Fruit fly (Drosophila melanogaster) whole organism, embryonic: ENCODE data around the gene CG9497.

Source experiments
- Bgb ChIP-seq: fragments of 200-800 bp; sonication (Bioruptor generic); IDR thresholded peaks from 2 replicates; pipeline ENCODE4 v1.3.6; 2022; ENCODE audit warnings: missing biosample characterization, missing genetic modification characterization; ENCODE audit not compliant: partially characterized antibody
- Bteb2 ChIP-seq: fragments of 200-800 bp; sonication (Bioruptor generic); optimal IDR thresholded peaks from 2 replicates; lab custom pipeline; 2016; ENCODE audit warnings: missing biosample characterization, missing genetic modification characterization
- CG10209 ChIP-seq: fragments of 200-800 bp; sonication (Bioruptor generic); optimal IDR thresholded peaks from 3 replicates; lab custom pipeline; 2017; ENCODE audit warnings: missing biosample characterization, mild to moderate bottlenecking, missing genetic modification characterization, missing genetic modification reagents
- CG12391 ChIP-seq: fragments of 200-800 bp; sonication (Bioruptor generic); optimal IDR thresholded peaks from 3 replicates; lab custom pipeline; 2018; ENCODE audit warnings: missing biosample characterization, mild to moderate bottlenecking, missing genetic modification characterization, moderate library complexity
- CG13287 ChIP-seq: fragments of 200-800 bp; sonication (Bioruptor generic); IDR thresholded peaks from 2 replicates; pipeline ENCODE4 v1.3.6; 2022; ENCODE audit warnings: missing biosample characterization, missing genetic modification characterization; ENCODE audit not compliant: partially characterized antibody
- CG13424 ChIP-seq: fragments of 200-800 bp; sonication (Bioruptor generic); optimal IDR thresholded peaks from 2 replicates; lab custom pipeline; 2019; ENCODE audit warnings: missing biosample characterization, mild to moderate bottlenecking, missing genetic modification characterization, moderate library complexity
- CG13775 ChIP-seq: fragments of 200-800 bp; sonication (Bioruptor generic); optimal IDR thresholded peaks from 3 replicates; lab custom pipeline; 2017; ENCODE audit warnings: missing biosample characterization, mild to moderate bottlenecking, missing genetic modification characterization
- CG14050 ChIP-seq: fragments of 200-800 bp; sonication (Bioruptor generic); IDR thresholded peaks from 3 replicates; pipeline ENCODE4 v1.3.6; 2022; ENCODE audit warnings: missing biosample characterization, missing genetic modification characterization
- CG18011 ChIP-seq: fragments of 200-800 bp; sonication (Bioruptor generic); optimal IDR thresholded peaks from 2 replicates; lab custom pipeline; 2017; ENCODE audit warnings: missing biosample characterization, missing genetic modification characterization, mild to moderate bottlenecking, moderate library complexity, missing genotype
- CG18619 ChIP-seq: fragments of 200-800 bp; sonication (Bioruptor generic); optimal IDR thresholded peaks from 3 replicates; lab custom pipeline; 2017; ENCODE audit warnings: missing biosample characterization, mild to moderate bottlenecking, missing genetic modification characterization
- CG2120 ChIP-seq: fragments of 200-800 bp; sonication (Bioruptor generic); optimal IDR thresholded peaks from 3 replicates; lab custom pipeline; 2016; ENCODE audit warnings: missing biosample characterization, missing genetic modification characterization
- CG2129 ChIP-seq: fragments of 200-800 bp; sonication (Bioruptor generic); IDR thresholded peaks from 2 replicates; pipeline ENCODE4 v1.3.6; 2022; ENCODE audit warnings: missing biosample characterization, missing genetic modification characterization; ENCODE audit not compliant: partially characterized antibody
- CG2199 ChIP-seq: fragments of 200-800 bp; sonication (Bioruptor generic); IDR thresholded peaks from 3 replicates; pipeline ENCODE4 v1.3.6; 2022; ENCODE audit warnings: missing biosample characterization, missing genetic modification characterization
- CG2678 ChIP-seq: fragments of 200-800 bp; sonication (Bioruptor generic); optimal IDR thresholded peaks from 3 replicates; lab custom pipeline; 2019; ENCODE audit warnings: missing biosample characterization, mild to moderate bottlenecking, missing genetic modification characterization, moderate library complexity
- CG42726 ChIP-seq: fragments of 200-800 bp; sonication (Bioruptor generic); IDR thresholded peaks from 2 replicates; pipeline ENCODE4 v1.3.6; 2022; ENCODE audit warnings: missing biosample characterization, missing genetic modification characterization; ENCODE audit not compliant: partially characterized antibody
- CG6254 ChIP-seq: fragments of 200-800 bp; sonication (Bioruptor generic); optimal IDR thresholded peaks from 3 replicates; lab custom pipeline; 2017; ENCODE audit warnings: mild to moderate bottlenecking, missing biosample characterization, missing genetic modification reagents, missing genetic modification characterization
- CG6272 ChIP-seq: fragments of 200-800 bp; sonication (Bioruptor generic); IDR thresholded peaks from 2 replicates; pipeline ENCODE4 v1.3.6; 2022; ENCODE audit warnings: missing biosample characterization, missing genetic modification characterization
- CG6689 ChIP-seq: fragments of 200-800 bp; sonication (Bioruptor generic); IDR thresholded peaks from 2 replicates; pipeline ENCODE4 v1.3.6; 2022; ENCODE audit warnings: missing biosample characterization, missing genetic modification characterization
- CG7745 ChIP-seq: fragments of 200-800 bp; sonication (Bioruptor generic); optimal IDR thresholded peaks from 2 replicates; lab custom pipeline; 2018; ENCODE audit warnings: missing biosample characterization, mild to moderate bottlenecking, missing genetic modification characterization, moderate library complexity
- CG7786 ChIP-seq: fragments of 200-800 bp; sonication (Bioruptor generic); optimal IDR thresholded peaks from 2 replicates; lab custom pipeline; 2016; ENCODE audit warnings: missing biosample characterization, missing genetic modification characterization
- CG8478 ChIP-seq: fragments of >200 bp; optimal IDR thresholded peaks from 2 replicates; lab custom pipeline; 2018
- CG9727 ChIP-seq: fragments of 200-800 bp; sonication (Bioruptor generic); optimal IDR thresholded peaks from 3 replicates; lab custom pipeline; 2017; ENCODE audit warnings: missing biosample characterization, mild to moderate bottlenecking, missing genetic modification characterization
- CG9817 ChIP-seq: fragments of 200-800 bp; sonication (Bioruptor generic); optimal IDR thresholded peaks from 2 replicates; lab custom pipeline; 2018; ENCODE audit warnings: missing biosample characterization, mild to moderate bottlenecking, missing genetic modification characterization, moderate library complexity
- Chrac-16 ChIP-seq: fragments of 200-800 bp; sonication (Bioruptor generic); optimal IDR thresholded peaks from 3 replicates; lab custom pipeline; 2016; ENCODE audit warnings: missing biosample characterization, missing genetic modification characterization
- CrebB ChIP-seq: fragments of 200-800 bp; sonication (Bioruptor generic); optimal IDR thresholded peaks from 3 replicates; lab custom pipeline; 2018; ENCODE audit warnings: missing biosample characterization, mild to moderate bottlenecking, missing genetic modification characterization
- D19A ChIP-seq: fragments of 200-800 bp; optimal IDR thresholded peaks from 3 replicates; lab custom pipeline; 2019; ENCODE audit warnings: missing biosample characterization, mild to moderate bottlenecking, missing genetic modification characterization, moderate library complexity
- Doc3 ChIP-seq: fragments of 200-800 bp; sonication (Bioruptor generic); IDR thresholded peaks from 3 replicates; pipeline ENCODE4 v1.3.6; 2022; ENCODE audit warnings: missing biosample characterization, missing genetic modification characterization; ENCODE audit not compliant: partially characterized antibody
- Drgx ChIP-seq: fragments of 200-800 bp; sonication (Bioruptor generic); IDR thresholded peaks from 2 replicates; pipeline ENCODE4 v1.3.6; 2022; ENCODE audit warnings: missing biosample characterization, missing genetic modification characterization
- ERR ChIP-seq: fragments of 200-800 bp; sonication (Bioruptor generic); optimal IDR thresholded peaks from 2 replicates; lab custom pipeline; 2016; ENCODE audit warnings: missing biosample characterization, missing genetic modification characterization
- Hand ChIP-seq: fragments of 200-800 bp; sonication (Bioruptor generic); optimal IDR thresholded peaks from 2 replicates; lab custom pipeline; 2017; ENCODE audit warnings: mild to moderate bottlenecking, missing biosample characterization, missing genetic modification reagents, missing genetic modification characterization
- Med ChIP-seq: fragments of 200-800 bp; sonication (Bioruptor generic); peaks from one replicate; lab custom pipeline; 2016; ENCODE audit warnings: missing biosample characterization, missing genetic modification characterization, mild to moderate bottlenecking, inconsistent platforms, moderate library complexity
- NFAT ChIP-seq: fragments of 200-800 bp; sonication (Bioruptor generic); IDR thresholded peaks from 2 replicates; pipeline ENCODE4 v1.3.6; 2022; ENCODE audit warnings: missing biosample characterization, missing genetic modification characterization
- Oli ChIP-seq: fragments of 200-800 bp; sonication (Bioruptor generic); optimal IDR thresholded peaks from 2 replicates; lab custom pipeline; 2018; ENCODE audit warnings: missing biosample characterization, mild to moderate bottlenecking, missing genetic modification characterization, moderate library complexity
- PHDP ChIP-seq: fragments of 200-800 bp; sonication (Bioruptor generic); optimal IDR thresholded peaks from 3 replicates; lab custom pipeline; 2018; ENCODE audit warnings: missing biosample characterization, mild to moderate bottlenecking, missing genetic modification characterization, moderate library complexity
- Rx ChIP-seq: fragments of 200-800 bp; sonication (Bioruptor generic); IDR thresholded peaks from 2 replicates; pipeline ENCODE4 v1.3.6; 2022; ENCODE audit warnings: missing biosample characterization, missing genetic modification characterization
- Xbp1 ChIP-seq: fragments of 200-800 bp; sonication (Bioruptor generic); optimal IDR thresholded peaks from 3 replicates; lab custom pipeline; 2016; ENCODE audit warnings: missing biosample characterization, mild to moderate bottlenecking, missing genetic modification characterization
- br ChIP-seq: fragments of >200 bp; optimal IDR thresholded peaks from 2 replicates; lab custom pipeline; 2017
- da ChIP-seq: fragments of 200-800 bp; sonication (Bioruptor generic); optimal IDR thresholded peaks from 2 replicates; lab custom pipeline; 2016; ENCODE audit warnings: missing biosample characterization, missing genetic modification characterization
- dati ChIP-seq: fragments of 200-800 bp; sonication (Bioruptor generic); IDR thresholded peaks from 2 replicates; pipeline ENCODE4 v1.3.6; 2022; ENCODE audit warnings: missing biosample characterization, missing genetic modification characterization
- dmrt99B ChIP-seq: fragments of 200-800 bp; sonication (Bioruptor generic); optimal IDR thresholded peaks from 2 replicates; lab custom pipeline; 2018; ENCODE audit warnings: missing biosample characterization, mild to moderate bottlenecking, missing genetic modification characterization, moderate library complexity
- ewg ChIP-seq: fragments of 200-800 bp; sonication (Bioruptor generic); optimal IDR thresholded peaks from 3 replicates; lab custom pipeline; 2017; ENCODE audit warnings: mild to moderate bottlenecking, missing biosample characterization, missing genetic modification reagents, missing genetic modification characterization
- eyg ChIP-seq: fragments of 200-800 bp; sonication (Bioruptor generic); optimal IDR thresholded peaks from 3 replicates; lab custom pipeline; 2016; ENCODE audit warnings: missing biosample characterization, missing genetic modification characterization
- gt ChIP-seq: fragments of 200-800 bp; sonication (Bioruptor generic); IDR thresholded peaks from 2 replicates; pipeline ENCODE4 v1.3.6; 2022; ENCODE audit warnings: missing biosample characterization, missing genetic modification characterization
- insv ChIP-seq, 2 experiments: fragments of 200-800 bp; sonication (Bioruptor generic); optimal IDR thresholded peaks; 3 replicates each; lab custom pipeline; 2016 to 2018; ENCODE audit warnings: missing biosample characterization in 2 of 2, missing genetic modification characterization in 2 of 2
- inv ChIP-seq: fragments of 200-800 bp; sonication (Bioruptor generic); IDR thresholded peaks from 2 replicates; pipeline ENCODE4 v1.3.6; 2022; ENCODE audit warnings: missing biosample characterization, missing genetic modification characterization; ENCODE audit not compliant: partially characterized antibody
- kah ChIP-seq: fragments of 200-800 bp; sonication (Bioruptor generic); optimal IDR thresholded peaks from 2 replicates; lab custom pipeline; 2018; ENCODE audit warnings: missing biosample characterization, mild to moderate bottlenecking, missing genetic modification characterization
- ken ChIP-seq: fragments of 200-800 bp; sonication (Bioruptor generic); IDR thresholded peaks from 3 replicates; pipeline ENCODE4 v1.3.6; 2022; ENCODE audit warnings: missing biosample characterization, missing genetic modification characterization
- nau ChIP-seq: fragments of 200-800 bp; sonication (Bioruptor generic); optimal IDR thresholded peaks from 3 replicates; lab custom pipeline; 2017; ENCODE audit warnings: missing biosample characterization, mild to moderate bottlenecking, missing genetic modification characterization, missing genetic modification reagents
- sima ChIP-seq: fragments of 200-800 bp; sonication (Bioruptor generic); optimal IDR thresholded peaks from 2 replicates; lab custom pipeline; 2016; ENCODE audit warnings: missing biosample characterization, missing genetic modification characterization
- slou ChIP-seq: fragments of 200-800 bp; sonication (Bioruptor generic); optimal IDR thresholded peaks from 3 replicates; lab custom pipeline; 2016; ENCODE audit warnings: missing biosample characterization, missing genetic modification characterization
- tgo ChIP-seq: fragments of 200-800 bp; sonication (Bioruptor generic); IDR thresholded peaks from 3 replicates; pipeline ENCODE4 v1.3.6; 2022; ENCODE audit warnings: missing biosample characterization, missing genetic modification characterization
- zen2 ChIP-seq: fragments of 200-800 bp; sonication (Bioruptor generic); IDR thresholded peaks from 3 replicates; pipeline ENCODE4 v1.3.6; 2022; ENCODE audit warnings: missing biosample characterization, missing genetic modification characterization; ENCODE audit not compliant: partially characterized antibody

Gene CG9497

DNA sequence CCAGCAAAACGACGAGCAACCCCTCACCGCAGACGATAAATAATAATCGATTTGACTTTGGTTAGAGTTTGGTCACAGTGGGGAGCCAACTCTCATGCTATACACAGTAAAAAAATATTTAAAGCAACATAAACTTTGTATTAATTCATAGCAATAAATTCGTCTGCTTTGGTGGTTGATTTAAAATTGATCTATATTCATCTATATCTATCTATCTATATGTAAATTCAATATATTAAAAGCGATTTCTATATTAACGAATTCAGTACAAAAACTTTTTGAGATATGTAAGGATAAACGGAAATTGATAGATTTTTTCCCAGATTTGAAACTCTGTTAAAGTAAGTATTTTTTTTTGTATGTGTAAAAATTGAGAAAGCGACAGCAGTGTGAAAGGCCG is 38.3 kb downstream of the CG9497 start (continued):
- TF ChIP-seq CG9727 (GFP tag; lab: Kevin White, UChicago) (no peak), CG9817 (tag; lab: Kevin White, UChicago) (no peak), CG6254 (no peak), dmrt99B (peak; percentile 61), PHDP (no peak), CG6272 (GFP tag; lab: Robert Waterston, UW) (no peak), ewg (GFP tag; lab: Kevin White, UChicago) (no peak), CG6689 (GFP tag; lab: Robert Waterston, UW) (no peak), CG7786 (no peak), CG12391 (tag; lab: Kevin White, UChicago) (no peak), CG18011 (no peak), CG8478 (no peak), Doc3 (GFP tag; lab: Robert Waterston, UW) (no peak), CG2199 (GFP tag; lab: Robert Waterston, UW) (no peak), NFAT (GFP tag; lab: Robert Waterston, UW) (no peak), ken (GFP tag; lab: Robert Waterston, UW) (no peak), Med (GFP tag; lab: Kevin White, UChicago) (no peak), Bteb2 (GFP tag; lab: Kevin White, UChicago) (no peak), CG2129 (no peak), sima (GFP tag; lab: Kevin White, UChicago) (no peak), CG2678 (peak; percentile 71), CG13775 (no peak), CG18619 (no peak), slou (GFP tag; lab: Kevin White, UChicago) (no peak), ERR (GFP tag; lab: Kevin White, UChicago) (no peak), eyg (GFP tag; lab: Kevin White, UChicago) (no peak), CrebB (tag; lab: Kevin White, UChicago) (no peak), Xbp1 (no peak), CG13287 (GFP tag; lab: Robert Waterston, UW) (no peak), tgo (GFP tag; lab: Robert Waterston, UW) (no peak), insv (GFP tag; optimal IDR thresholded peaks at IDR 0.05; lab: Kevin White, UChicago) (no peak), CG7745 (no peak), CG10209 (GFP tag; lab: Kevin White, UChicago) (no peak), D19A (tag; lab: Kevin White, UChicago) (peak; percentile 9), nau (GFP tag; lab: Kevin White, UChicago) (no peak), Oli (tag; lab: Kevin White, UChicago) (peak; percentile 6), da (GFP tag; lab: Kevin White, UChicago) (no peak), Rx (no peak), br (lab: Kevin White, UChicago) (no peak), CG42726 (GFP tag; lab: Robert Waterston, UW) (no peak), dati (GFP tag; lab: Robert Waterston, UW) (no peak), zen2 (GFP tag; lab: Robert Waterston, UW) (no peak), kah (no peak), Chrac-16 (GFP tag; lab: Kevin White, UChicago) (no peak), Hand (GFP tag; lab: Kevin White, UChicago) (no peak), Drgx (GFP tag; lab: Robert Waterston, UW) (no peak), Bgb (GFP tag; lab: Robert Waterston, UW) (no peak), CG2120 (no peak), inv (no peak), CG14050 (no peak), CG13424 (tag; lab: Kevin White, UChicago) (no peak), gt (GFP tag; lab: Robert Waterston, UW) (no peak)
